Worm (Caenorhabditis elegans) whole organism, L2 larva: Measurements from ENCODE around the gene F43E2.6.

ENCODE experiments used
- C34F6.9 ChIP-seq: fragments of 150-350 bp; optimal IDR thresholded peaks from 2 replicates; lab custom pipeline; 2014; ENCODE audit warnings: missing biosample characterization, missing genetic modification characterization
- F13H6.1 ChIP-seq: sonication (generic microtip); optimal IDR thresholded peaks from 2 replicates; lab custom pipeline; 2016; ENCODE audit warnings: missing genetic modification characterization, missing compliant biosample characterization
- R02D3.7 ChIP-seq: fragments of 150-350 bp; optimal IDR thresholded peaks from 2 replicates; lab custom pipeline; 2014; ENCODE audit warnings: missing biosample characterization, missing genetic modification characterization
- Y55F3AM.14 ChIP-seq: fragments of 200-800 bp; sonication (Bioruptor generic); optimal IDR thresholded peaks from 2 replicates; lab custom pipeline; 2018; ENCODE audit warnings: mild to moderate bottlenecking, missing genetic modification characterization, missing compliant biosample characterization
- ZK546.5 ChIP-seq: sonication (generic microtip); optimal IDR thresholded peaks from 2 replicates; lab custom pipeline; 2017; ENCODE audit warnings: missing biosample characterization, missing genetic modification characterization
- alr-1 ChIP-seq: fragments of 150-350 bp; optimal IDR thresholded peaks from 2 replicates; lab custom pipeline; 2014; ENCODE audit warnings: missing biosample characterization, missing genetic modification characterization
- aly-2 ChIP-seq: fragments of 150-350 bp; optimal IDR thresholded peaks from 2 replicates; lab custom pipeline; 2014; ENCODE audit warnings: missing biosample characterization, missing genetic modification characterization
- ama-1 ChIP-seq: fragments of 150-350 bp; optimal IDR thresholded peaks from 2 replicates; lab custom pipeline; 2018; ENCODE audit warnings: inconsistent platforms
- blmp-1 ChIP-seq: sonication (generic microtip); optimal IDR thresholded peaks from 2 replicates; lab custom pipeline; 2017; ENCODE audit warnings: missing genetic modification characterization, mild to moderate bottlenecking, missing compliant biosample characterization, antibody characterized with exemption, moderate library complexity; ENCODE audit not compliant: insufficient read depth
- ceh-82 ChIP-seq: fragments of 150-350 bp; optimal IDR thresholded peaks from 2 replicates; lab custom pipeline; 2014; ENCODE audit warnings: missing biosample characterization, missing genetic modification characterization
- dmd-4 ChIP-seq: sonication (generic microtip); optimal IDR thresholded peaks from 2 replicates; lab custom pipeline; 2017; ENCODE audit warnings: missing biosample characterization, missing genetic modification characterization
- egl-27 ChIP-seq: sonication (generic microtip); optimal IDR thresholded peaks from 3 replicates; lab custom pipeline; 2017; ENCODE audit warnings: missing biosample characterization, missing genetic modification reagents, missing genetic modification characterization
- elt-1 ChIP-seq: fragments of 150-350 bp; optimal IDR thresholded peaks from 2 replicates; lab custom pipeline; 2014; ENCODE audit warnings: missing biosample characterization, missing genetic modification characterization
- elt-3 ChIP-seq: sonication (generic microtip); optimal IDR thresholded peaks from 2 replicates; lab custom pipeline; 2017; ENCODE audit warnings: missing biosample characterization, missing genetic modification characterization
- fos-1 ChIP-seq: fragments of 150-350 bp; optimal IDR thresholded peaks from 2 replicates; lab custom pipeline; 2014; ENCODE audit warnings: missing biosample characterization, missing genetic modification characterization
- lin-11 ChIP-seq: fragments of 150-350 bp; sonication (generic microtip); optimal IDR thresholded peaks from 2 replicates; lab custom pipeline; 2014; ENCODE audit warnings: missing biosample characterization, missing genetic modification characterization, inconsistent platforms, mixed read lengths
- lin-13 ChIP-seq: fragments of 150-350 bp; optimal IDR thresholded peaks from 2 replicates; lab custom pipeline; 2014; ENCODE audit warnings: missing biosample characterization, missing genetic modification reagents, missing genetic modification characterization
- lin-39 ChIP-seq: fragments of 150-350 bp; optimal IDR thresholded peaks from 2 replicates; lab custom pipeline; 2014; ENCODE audit warnings: missing biosample characterization, missing genetic modification reagents, missing genetic modification characterization
- lsy-2 ChIP-seq, 2 experiments: fragments of 150-350 bp in 1 of 2; sonication (generic microtip) in 1 of 2; optimal IDR thresholded peaks; 2 replicates each; lab custom pipeline; 2014 to 2017; ENCODE audit warnings: missing biosample characterization in 2 of 2, missing genetic modification characterization in 2 of 2
- mab-5 ChIP-seq: fragments of 150-350 bp; optimal IDR thresholded peaks from 2 replicates; lab custom pipeline; 2014; ENCODE audit warnings: missing biosample characterization, missing genetic modification characterization
- mbf-1 ChIP-seq: sonication (generic microtip); optimal IDR thresholded peaks from 2 replicates; lab custom pipeline; 2017; ENCODE audit warnings: missing biosample characterization, missing genetic modification characterization
- mdl-1 ChIP-seq, 2 experiments: fragments of 150-350 bp in 1 of 2; sonication (generic microtip) in 1 of 2; optimal IDR thresholded peaks; 2 replicates each; lab custom pipeline; 2017; ENCODE audit warnings: missing biosample characterization in 2 of 2, missing genetic modification characterization in 2 of 2
- nhr-10 ChIP-seq: sonication (generic microtip); optimal IDR thresholded peaks from 2 replicates; lab custom pipeline; 2017; ENCODE audit warnings: missing biosample characterization, missing genetic modification characterization
- nhr-11 ChIP-seq: fragments of 150-350 bp; optimal IDR thresholded peaks from 2 replicates; lab custom pipeline; 2014; ENCODE audit warnings: missing biosample characterization, missing genetic modification characterization
- nhr-12 ChIP-seq: fragments of 150-350 bp; optimal IDR thresholded peaks from 2 replicates; lab custom pipeline; 2014; ENCODE audit warnings: missing biosample characterization, missing genetic modification characterization
- nhr-129 ChIP-seq: fragments of 150-350 bp; optimal IDR thresholded peaks from 2 replicates; lab custom pipeline; 2014; ENCODE audit warnings: missing biosample characterization, missing genetic modification characterization
- nhr-21 ChIP-seq: fragments of 150-350 bp; optimal IDR thresholded peaks from 2 replicates; lab custom pipeline; 2014; ENCODE audit warnings: missing biosample characterization, missing genetic modification characterization
- nhr-237 ChIP-seq: fragments of 150-350 bp; optimal IDR thresholded peaks from 2 replicates; lab custom pipeline; 2014; ENCODE audit warnings: missing biosample characterization, missing genetic modification characterization
- nhr-25 ChIP-seq: fragments of 150-350 bp; sonication (generic microtip); optimal IDR thresholded peaks from 3 replicates; lab custom pipeline; 2014; ENCODE audit warnings: missing biosample characterization, missing genetic modification characterization
- nhr-77 ChIP-seq: fragments of 150-350 bp; optimal IDR thresholded peaks from 2 replicates; lab custom pipeline; 2014; ENCODE audit warnings: missing biosample characterization, missing genetic modification characterization
- peb-1 ChIP-seq: fragments of 150-350 bp; optimal IDR thresholded peaks from 2 replicates; lab custom pipeline; 2014; ENCODE audit warnings: missing biosample characterization, missing genetic modification characterization
- sem-4 ChIP-seq: fragments of 150-350 bp; optimal IDR thresholded peaks from 2 replicates; lab custom pipeline; 2014; ENCODE audit warnings: missing biosample characterization, missing genetic modification reagents, missing genetic modification characterization
- skn-1 ChIP-seq: sonication (generic microtip); optimal IDR thresholded peaks from 2 replicates; lab custom pipeline; 2017; ENCODE audit warnings: missing biosample characterization, missing genetic modification characterization
- sma-3 ChIP-seq: sonication (generic microtip); optimal IDR thresholded peaks from 2 replicates; lab custom pipeline; 2016; ENCODE audit warnings: missing genetic modification reagents, missing genetic modification characterization, missing compliant biosample characterization
- snpc-4 ChIP-seq: fragments of 150-350 bp; optimal IDR thresholded peaks from 2 replicates; lab custom pipeline; 2014; ENCODE audit warnings: missing biosample characterization, missing genetic modification characterization
- unc-39 ChIP-seq: fragments of 150-350 bp; optimal IDR thresholded peaks from 2 replicates; lab custom pipeline; 2014; ENCODE audit warnings: missing biosample characterization, missing genetic modification characterization
- unc-55 ChIP-seq: fragments of 150-350 bp; sonication (generic microtip); optimal IDR thresholded peaks from 3 replicates; lab custom pipeline; 2014; ENCODE audit warnings: missing biosample characterization, missing genetic modification reagents, missing genetic modification characterization
- unc-62 ChIP-seq: fragments of 150-350 bp; optimal IDR thresholded peaks from 2 replicates; lab custom pipeline; 2014; ENCODE audit warnings: missing biosample characterization, missing genetic modification reagents, missing genetic modification characterization
- ztf-1 ChIP-seq: fragments of 200-800 bp; sonication (Bioruptor generic); conservative IDR thresholded peaks from 2 replicates; pipeline ENCODE4 v1.3.6; 2022; ENCODE audit warnings: missing genetic modification characterization, missing compliant biosample characterization
- ztf-11 ChIP-seq: sonication (generic microtip); optimal IDR thresholded peaks from 2 replicates; lab custom pipeline; 2017; ENCODE audit warnings: missing biosample characterization, missing genetic modification characterization
- ztf-4 ChIP-seq: fragments of 150-350 bp; optimal IDR thresholded peaks from 2 replicates; lab custom pipeline; 2014; ENCODE audit warnings: missing biosample characterization, missing genetic modification characterization

Gene F43E2.6

DNA sequence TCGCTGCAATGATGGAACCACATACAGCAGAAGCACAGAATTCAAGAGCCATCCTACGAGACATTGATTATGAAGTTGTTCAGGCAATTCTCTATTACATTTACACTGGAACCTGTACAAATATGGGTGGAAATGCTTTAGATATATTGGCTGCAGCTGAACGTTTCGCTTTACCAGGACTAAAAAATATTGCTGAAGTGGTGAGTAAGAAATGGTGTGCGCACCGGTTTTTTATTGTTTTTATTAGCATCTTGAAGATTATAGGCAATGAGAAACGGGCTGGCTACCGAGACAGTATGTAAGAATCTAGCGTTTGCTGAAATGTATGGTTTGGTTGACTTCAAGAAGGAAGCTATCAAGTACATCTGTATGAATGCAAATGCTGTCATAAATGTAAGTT, 27.4 kb upstream of the F43E2.6 start:
- TF ChIP-seq sma-3 (GFP tag; lab: Kevin White, UChicago), result no peak
- TF ChIP-seq skn-1 (tag; lab: Kevin White, UChicago), result no peak
- no peak for TF ChIP-seq nhr-237 (tag; lab: Kevin White, UChicago)
- TF ChIP-seq ama-1 (lab: Kevin White, UChicago), result no peak
- TF ChIP-seq C34F6.9 (tag; lab: Kevin White, UChicago), result no peak
- TF ChIP-seq blmp-1 (tag; lab: Kevin White, UChicago), result no peak
- TF ChIP-seq mbf-1 (tag; lab: Kevin White, UChicago), result no peak
- TF ChIP-seq lin-13, result no peak
- TF ChIP-seq fos-1 (tag; lab: Kevin White, UChicago), result no peak
- no peak for TF ChIP-seq snpc-4
- TF ChIP-seq nhr-77 (tag; lab: Kevin White, UChicago), result no peak
- TF ChIP-seq ceh-82 (tag; lab: Kevin White, UChicago), result no peak
- no peak for TF ChIP-seq nhr-11
- TF ChIP-seq lin-39 (tag; lab: Kevin White, UChicago), result no peak
- no peak for TF ChIP-seq dmd-4 (tag; lab: Kevin White, UChicago)
- no peak for TF ChIP-seq nhr-25 (tag; lab: Kevin White, UChicago)
- TF ChIP-seq egl-27, result no peak
- no peak for TF ChIP-seq aly-2 (tag; lab: Kevin White, UChicago)
- no peak for TF ChIP-seq ztf-1 (GFP tag; lab: Robert Waterston, UW)

DNA sequence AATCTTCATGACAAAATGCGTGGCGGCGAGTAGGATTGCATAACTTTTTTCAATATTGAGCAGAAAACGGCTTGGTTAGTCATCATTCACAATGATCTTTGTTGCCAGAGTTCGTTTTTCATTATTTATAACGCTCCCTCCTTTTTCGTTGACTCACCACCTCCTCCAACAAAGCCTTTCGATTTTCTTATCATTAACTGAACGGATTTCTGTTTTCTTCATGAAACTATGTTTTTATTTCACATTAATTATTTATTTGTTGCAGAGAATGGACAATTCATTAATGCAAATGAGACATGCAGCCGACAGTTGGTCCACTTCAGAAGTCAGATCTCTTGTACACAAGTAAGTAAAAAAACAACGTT, 26.0 kb upstream of the F43E2.6 start, which contains the start of gene bath-44:
Gene bath-44, plus strand, starts transcription at position 266 of the 365 bp plus-strand sequence.
- no peak for TF ChIP-seq nhr-21
- TF ChIP-seq R02D3.7 (tag; lab: Kevin White, UChicago), result no peak
- no peak for TF ChIP-seq F13H6.1 (tag; lab: Kevin White, UChicago)
- no peak for TF ChIP-seq nhr-25 (tag; lab: Kevin White, UChicago)
- TF ChIP-seq lin-11 (tag; lab: Kevin White, UChicago), result no peak

DNA sequence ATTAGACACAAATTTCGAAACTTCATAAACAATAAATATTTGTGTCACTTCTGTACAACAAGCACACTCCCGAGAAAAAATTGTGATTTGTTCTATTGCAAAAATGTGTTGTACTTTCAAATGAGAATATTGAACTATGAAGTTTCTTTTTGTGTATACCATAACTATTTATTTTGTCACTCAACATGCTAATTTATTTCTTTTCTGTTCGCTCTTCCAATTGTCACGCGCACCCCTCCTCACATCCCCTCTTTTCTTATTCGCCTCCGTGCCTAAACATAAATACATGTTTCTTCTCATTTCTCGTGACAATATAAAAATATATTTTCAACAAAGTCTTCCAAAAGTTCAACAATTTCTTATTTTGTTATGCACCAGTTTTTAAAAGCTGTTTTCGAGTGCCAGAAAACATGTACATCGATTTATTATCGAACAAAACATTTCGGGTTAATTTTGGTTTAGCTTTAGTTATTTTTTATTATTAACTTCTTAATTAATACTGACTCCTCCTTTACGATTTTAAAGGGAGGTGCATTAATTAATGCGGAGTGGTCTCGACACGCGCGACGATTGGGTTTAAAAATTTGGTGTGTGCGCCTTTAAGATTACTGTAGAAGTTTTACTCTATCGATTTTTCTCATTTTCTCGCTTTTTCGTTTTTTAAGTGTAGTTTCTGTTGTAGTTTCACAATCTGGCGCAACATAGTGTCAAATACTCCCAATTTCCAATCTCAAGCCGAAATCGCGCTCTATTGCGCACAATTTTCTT, 25.4 kb upstream of the F43E2.6 start:
- TF ChIP-seq nhr-25 (tag; lab: Kevin White, UChicago) (peak; percentile 15), sem-4 (peak; percentile 17), elt-3 (no peak), nhr-237 (tag; lab: Kevin White, UChicago) (no peak), lsy-2 (tag; optimal IDR thresholded peaks at IDR 0.05; lab: Kevin White, UChicago) (peak in 1 of 2 experiments; percentile 27), unc-55 (no peak), C34F6.9 (tag; lab: Kevin White, UChicago) (peak; percentile 27)
- TF ChIP-seq, all 48 proteins: peak for 4

DNA sequence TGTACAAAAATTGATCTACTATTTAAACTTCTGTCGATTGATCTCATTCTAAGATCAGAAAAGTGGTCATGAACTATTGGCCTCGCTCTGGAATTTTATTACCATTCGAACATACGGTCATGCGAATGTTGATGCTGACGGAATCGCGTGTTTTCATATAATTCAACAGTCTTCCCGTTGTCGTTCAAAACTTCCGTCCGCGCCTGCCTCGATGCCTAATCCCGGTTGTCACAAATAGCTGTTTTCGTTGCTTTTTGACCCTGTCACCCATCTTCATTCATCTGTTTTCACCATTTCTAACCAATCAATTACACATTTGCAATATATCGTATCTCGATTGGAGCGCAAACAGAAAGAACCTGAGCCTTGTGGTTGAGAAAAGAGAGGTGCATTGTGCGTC, 24.7 kb upstream of the F43E2.6 start:
- TF ChIP-seq nhr-25 (tag; lab: Kevin White, UChicago) (peak; percentile 35), F13H6.1 (tag; lab: Kevin White, UChicago) (no peak)
- TF ChIP-seq, all 48 proteins: peak for 1

DNA sequence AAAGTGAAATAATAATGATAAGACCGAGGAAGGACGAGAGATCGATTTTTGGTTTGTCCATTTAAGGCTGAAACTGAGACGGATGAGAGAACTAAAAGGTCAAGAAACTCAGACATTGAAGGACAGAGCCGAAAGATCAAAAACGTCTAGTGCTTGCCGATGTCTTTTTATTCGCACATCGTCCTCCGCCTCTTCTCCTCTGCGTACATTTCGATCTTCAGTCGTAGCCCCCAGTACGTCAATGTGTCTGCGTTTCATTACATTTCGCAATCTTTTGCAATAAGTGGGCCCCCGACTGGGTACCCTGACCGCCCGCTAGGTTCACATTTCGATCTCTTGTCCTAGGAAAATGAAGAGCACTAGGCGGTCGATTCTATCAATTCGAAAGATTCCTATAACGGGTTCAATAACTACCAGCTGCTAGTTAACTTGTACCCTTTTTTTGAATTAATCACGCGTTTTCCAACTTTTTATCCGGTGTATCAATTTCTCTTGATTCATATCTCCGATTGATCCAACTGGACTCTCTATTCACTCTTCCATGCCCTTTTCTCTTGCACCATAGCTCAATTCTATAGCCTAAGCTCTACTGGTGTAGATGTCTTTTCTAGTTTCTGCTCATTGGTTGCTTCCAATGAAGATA, 23.5 kb upstream of the F43E2.6 start:
- no peak for TF ChIP-seq nhr-237 (tag; lab: Kevin White, UChicago)
- no peak for TF ChIP-seq unc-62 (GFP tag; lab: Kevin White, UChicago)
- no peak for TF ChIP-seq lin-11 (tag; lab: Kevin White, UChicago)
- TF ChIP-seq sma-3 (GFP tag; lab: Kevin White, UChicago), result peak; percentile 42
- TF ChIP-seq unc-55, result no peak
- no peak for TF ChIP-seq dmd-4 (tag; lab: Kevin White, UChicago)
- no peak for TF ChIP-seq aly-2 (tag; lab: Kevin White, UChicago)
- TF ChIP-seq ztf-4 (tag; lab: Kevin White, UChicago), result no peak
- no peak for TF ChIP-seq lin-13
- TF ChIP-seq mbf-1 (tag; lab: Kevin White, UChicago), result no peak
- TF ChIP-seq mab-5 (tag; lab: Kevin White, UChicago), result no peak
- no peak for TF ChIP-seq ztf-11 (tag; lab: Kevin White, UChicago)
- no peak for TF ChIP-seq nhr-12
- TF ChIP-seq blmp-1 (tag; lab: Kevin White, UChicago), result peak; percentile 60
- TF ChIP-seq ceh-82 (tag; lab: Kevin White, UChicago), result no peak
- TF ChIP-seq nhr-129, result peak; percentile 97
- TF ChIP-seq nhr-21, result no peak
- TF ChIP-seq lin-39 (tag; lab: Kevin White, UChicago), result no peak
- TF ChIP-seq nhr-77 (tag; lab: Kevin White, UChicago), result no peak
- peak in 1 of 2 experiments; percentile 54 for TF ChIP-seq lsy-2 (tag; optimal IDR thresholded peaks at IDR 0.05; lab: Kevin White, UChicago)
- no peak for TF ChIP-seq alr-1 (tag; lab: Kevin White, UChicago)
- TF ChIP-seq ZK546.5 (tag; lab: Kevin White, UChicago), result no peak
- TF ChIP-seq skn-1 (tag; lab: Kevin White, UChicago), result no peak
- no peak for TF ChIP-seq elt-1 (tag; lab: Kevin White, UChicago)
- no peak for TF ChIP-seq nhr-10 (tag; lab: Kevin White, UChicago)
- TF ChIP-seq C34F6.9 (tag; lab: Kevin White, UChicago), result peak; percentile 56
- no peak for TF ChIP-seq ztf-1 (GFP tag; lab: Robert Waterston, UW)
- no peak for TF ChIP-seq unc-39 (tag; lab: Kevin White, UChicago)
- TF ChIP-seq peb-1 (tag; lab: Kevin White, UChicago), result no peak
- no peak for TF ChIP-seq mdl-1 (tag; optimal IDR thresholded peaks at IDR 0.05; lab: Kevin White, UChicago)
- no peak for TF ChIP-seq elt-3
- no peak for TF ChIP-seq Y55F3AM.14
